Worm (Caenorhabditis elegans): ENCODE results near the gene Y82E9BR.14.

The Y82E9BR.14 gene

ce11 chrIII:1399670-1400069, 14.2 kb downstream of the Y82E9BR.14 start, which contains the start of gene pals-16:
Gene pals-16, plus strand, starts transcription at chrIII:1399970.
- TF ChIP-seq ztf-11 (tag; optimal IDR thresholded peaks at IDR 0.05) (no peak), lsy-2 (tag; optimal IDR thresholded peaks at IDR 0.05) (no peak), snpc-4 (tag; optimal IDR thresholded peaks at IDR 0.05) (no peak)

ce11 chrIII:1398183-1398582, 15.7 kb downstream of the Y82E9BR.14 start:
- no peak for TF ChIP-seq ceh-39 (tag; optimal IDR thresholded peaks at IDR 0.05)

ce11 chrIII:1395355-1395754, 18.6 kb downstream of the Y82E9BR.14 start:
- TF ChIP-seq elt-3 (tag; optimal IDR thresholded peaks at IDR 0.05) (no peak), cnd-1 (tag; optimal IDR thresholded peaks at IDR 0.05) (no peak), ceh-83 (GFP tag; optimal IDR thresholded peaks at IDR 0.05) (no peak), nhr-237 (tag; optimal IDR thresholded peaks at IDR 0.05) (no peak), snpc-4 (tag; optimal IDR thresholded peaks at IDR 0.05) (no peak), hlh-1 (tag; optimal IDR thresholded peaks at IDR 0.05) (no peak)

ce11 chrIII:1392763-1393162, 21.2 kb downstream of the Y82E9BR.14 start:
- no peak for TF ChIP-seq lsy-2 (tag; optimal IDR thresholded peaks at IDR 0.05)
- no peak for TF ChIP-seq nhr-76 (tag; optimal IDR thresholded peaks at IDR 0.05)
- TF ChIP-seq flh-1 (GFP tag; optimal IDR thresholded peaks at IDR 0.05), result no peak
- TF ChIP-seq drap-1 (GFP tag; optimal IDR thresholded peaks at IDR 0.05), result no peak
- no peak for TF ChIP-seq pha-4 (tag; optimal IDR thresholded peaks at IDR 0.05)
- no peak for TF ChIP-seq elt-1 (tag; optimal IDR thresholded peaks at IDR 0.05; ENCODE audit: borderline replicate concordance, insufficient read depth)
- no peak for TF ChIP-seq ztf-11 (tag; optimal IDR thresholded peaks at IDR 0.05)
- TF ChIP-seq lin-32 (GFP tag; optimal IDR thresholded peaks at IDR 0.05), result no peak
- TF ChIP-seq sptf-1 (tag; optimal IDR thresholded peaks at IDR 0.05), result no peak
- no peak for TF ChIP-seq nhr-2 (tag; optimal IDR thresholded peaks at IDR 0.05)
- TF ChIP-seq nhr-12 (tag; optimal IDR thresholded peaks at IDR 0.05), result no peak
- no peak for TF ChIP-seq unc-39 (tag; optimal IDR thresholded peaks at IDR 0.05)

- no peak for TF ChIP-seq ztf-11 (tag; optimal IDR thresholded peaks at IDR 0.05)
- TF ChIP-seq nhr-2 (tag; optimal IDR thresholded peaks at IDR 0.05), result no peak
- no peak for TF ChIP-seq M03D4.4 (tag; optimal IDR thresholded peaks at IDR 0.05)
- TF ChIP-seq pha-4 (tag; optimal IDR thresholded peaks at IDR 0.05), result no peak
- TF ChIP-seq unc-39 (tag; optimal IDR thresholded peaks at IDR 0.05), result no peak
- TF ChIP-seq nhr-12 (tag; optimal IDR thresholded peaks at IDR 0.05), result no peak
- no peak for TF ChIP-seq zip-8 (tag; optimal IDR thresholded peaks at IDR 0.05)
- TF ChIP-seq ceh-43 (GFP tag; optimal IDR thresholded peaks at IDR 0.05), result no peak
- TF ChIP-seq lin-32 (GFP tag; optimal IDR thresholded peaks at IDR 0.05), result no peak
- TF ChIP-seq bed-3 (GFP tag; optimal IDR thresholded peaks at IDR 0.05), result no peak
- no peak for TF ChIP-seq unc-120 (tag; optimal IDR thresholded peaks at IDR 0.05; ENCODE audit: poor library complexity, severe bottlenecking)
- TF ChIP-seq nhr-28 (tag; optimal IDR thresholded peaks at IDR 0.05), result no peak
- no peak for TF ChIP-seq cnd-1 (tag; optimal IDR thresholded peaks at IDR 0.05)
- no peak for TF ChIP-seq nhr-237 (tag; optimal IDR thresholded peaks at IDR 0.05)
- TF ChIP-seq elt-3 (tag; optimal IDR thresholded peaks at IDR 0.05), result no peak
- TF ChIP-seq mab-5 (tag; optimal IDR thresholded peaks at IDR 0.05), result no peak
These were observed 22.2 kb downstream of the Y82E9BR.14 start, which contains the start of gene pals-17 for ce11 chrIII:1391752-1392151. Gene pals-17, minus strand, starts transcription at chrIII:1391852.

ce11 chrIII:1389988-1390387, 23.9 kb downstream of the Y82E9BR.14 start:
- TF ChIP-seq lsy-2 (tag; optimal IDR thresholded peaks at IDR 0.05) (no peak), cnd-1 (tag; optimal IDR thresholded peaks at IDR 0.05) (no peak), nhr-2 (tag; optimal IDR thresholded peaks at IDR 0.05) (no peak), sem-2 (GFP tag; optimal IDR thresholded peaks at IDR 0.05) (no peak)

ce11 chrIII:1388274-1389058, 25.4 kb downstream of the Y82E9BR.14 start, which contains the start of gene pals-20:
Gene pals-20, minus strand, starts transcription at chrIII:1388324.
- no peak for TF ChIP-seq nhr-12 (tag; optimal IDR thresholded peaks at IDR 0.05)
- TF ChIP-seq lsy-2 (tag; optimal IDR thresholded peaks at IDR 0.05), result no peak
- no peak for TF ChIP-seq mls-2 (tag; optimal IDR thresholded peaks at IDR 0.05)
- no peak for TF ChIP-seq mab-5 (tag; optimal IDR thresholded peaks at IDR 0.05)
- no peak for TF ChIP-seq unc-39 (tag; optimal IDR thresholded peaks at IDR 0.05)
- no peak for TF ChIP-seq bed-3 (GFP tag; optimal IDR thresholded peaks at IDR 0.05)
- no peak for TF ChIP-seq ceh-43 (GFP tag; optimal IDR thresholded peaks at IDR 0.05)
- no peak for TF ChIP-seq unc-62 (GFP tag; optimal IDR thresholded peaks at IDR 0.05)
- no peak for TF ChIP-seq flh-1 (GFP tag; optimal IDR thresholded peaks at IDR 0.05)
- TF ChIP-seq drap-1 (GFP tag; optimal IDR thresholded peaks at IDR 0.05), result no peak
- TF ChIP-seq ceh-39 (tag; optimal IDR thresholded peaks at IDR 0.05), result no peak
- no peak for TF ChIP-seq hlh-1 (tag; optimal IDR thresholded peaks at IDR 0.05)
- no peak for TF ChIP-seq cnd-1 (tag; optimal IDR thresholded peaks at IDR 0.05)
- TF ChIP-seq nhr-237 (tag; optimal IDR thresholded peaks at IDR 0.05), result no peak
- TF ChIP-seq blmp-1 (tag; optimal IDR thresholded peaks at IDR 0.05), result no peak
- TF ChIP-seq elt-3 (tag; optimal IDR thresholded peaks at IDR 0.05), result no peak
- no peak for TF ChIP-seq ham-2 (GFP tag; optimal IDR thresholded peaks at IDR 0.05)
- TF ChIP-seq lin-32 (GFP tag; optimal IDR thresholded peaks at IDR 0.05), result no peak
